Fruit fly (Drosophila melanogaster) whole organism, prepupa: ENCODE results near the gene Rassf.

Experiments
- Blimp-1 ChIP-seq: fragments of 200-800 bp; sonication (Bioruptor generic); optimal IDR thresholded peaks from 3 replicates; lab custom pipeline; 2017; ENCODE audit warnings: missing biosample characterization, missing genetic modification characterization, mild to moderate bottlenecking, moderate library complexity, missing genetic modification reagents
- CG10631 ChIP-seq: fragments of 200-800 bp; sonication (Bioruptor generic); optimal IDR thresholded peaks from 2 replicates; lab custom pipeline; 2016; ENCODE audit warnings: missing biosample characterization, missing genetic modification characterization
- CG10669 ChIP-seq: fragments of 200-800 bp; sonication (Bioruptor generic); optimal IDR thresholded peaks from 3 replicates; lab custom pipeline; 2018; ENCODE audit warnings: missing biosample characterization, mild to moderate bottlenecking, missing genetic modification characterization, moderate library complexity
- CG11294 ChIP-seq: fragments of 200-800 bp; sonication (Bioruptor generic); IDR thresholded peaks from 2 replicates; pipeline ENCODE4 v1.3.6; 2022; ENCODE audit warnings: missing biosample characterization, missing genetic modification characterization
- CG11762 ChIP-seq: fragments of 200-800 bp; sonication (Bioruptor generic); optimal IDR thresholded peaks from 3 replicates; lab custom pipeline; 2016; ENCODE audit warnings: missing biosample characterization, missing genetic modification characterization; ENCODE audit not compliant: insufficient read depth
- CG11902 ChIP-seq: fragments of 200-800 bp; sonication (Bioruptor generic); optimal IDR thresholded peaks from 3 replicates; lab custom pipeline; 2016; ENCODE audit warnings: missing biosample characterization, missing genetic modification characterization
- CG15336 ChIP-seq: fragments of 200-800 bp; sonication (Bioruptor generic); IDR thresholded peaks from 2 replicates; pipeline ENCODE4 v1.3.6; 2022; ENCODE audit warnings: missing biosample characterization, missing genetic modification characterization
- CG1621 ChIP-seq: fragments of 200-800 bp; sonication (Bioruptor generic); optimal IDR thresholded peaks from 3 replicates; lab custom pipeline; 2018; ENCODE audit warnings: missing biosample characterization, mild to moderate bottlenecking, missing genetic modification characterization
- CG16779 ChIP-seq: fragments of 200-800 bp; sonication (Bioruptor generic); optimal IDR thresholded peaks from 3 replicates; lab custom pipeline; 2017; ENCODE audit warnings: missing biosample characterization, mild to moderate bottlenecking, missing genetic modification characterization
- CG3032 ChIP-seq: fragments of 200-800 bp; optimal IDR thresholded peaks from 2 replicates; lab custom pipeline; 2019; ENCODE audit warnings: missing biosample characterization, mild to moderate bottlenecking, missing genetic modification characterization, moderate library complexity
- CG31627 ChIP-seq: fragments of 200-800 bp; sonication (Bioruptor generic); optimal IDR thresholded peaks from 3 replicates; lab custom pipeline; 2016; ENCODE audit warnings: missing biosample characterization, missing genetic modification characterization
- CG32006 ChIP-seq: fragments of 200-800 bp; sonication (Bioruptor generic); optimal IDR thresholded peaks from 3 replicates; lab custom pipeline; 2017; ENCODE audit warnings: missing biosample characterization, mild to moderate bottlenecking, missing genetic modification characterization
- CG3919 ChIP-seq: fragments of 200-800 bp; sonication (Bioruptor generic); optimal IDR thresholded peaks from 3 replicates; lab custom pipeline; 2016; ENCODE audit warnings: missing biosample characterization, missing genetic modification characterization
- CG4318 ChIP-seq: fragments of 200-800 bp; sonication (Bioruptor generic); optimal IDR thresholded peaks from 3 replicates; lab custom pipeline; 2017; ENCODE audit warnings: missing biosample characterization, mild to moderate bottlenecking, missing genetic modification characterization
- CG6276 ChIP-seq: fragments of 200-800 bp; sonication (Bioruptor generic); optimal IDR thresholded peaks from 2 replicates; lab custom pipeline; 2017; ENCODE audit warnings: missing biosample characterization, mild to moderate bottlenecking, missing genetic modification characterization
- CG6792 ChIP-seq: fragments of 200-800 bp; sonication (Bioruptor generic); optimal IDR thresholded peaks from 3 replicates; lab custom pipeline; 2016; ENCODE audit warnings: missing biosample characterization, missing genetic modification characterization
- CG6808 ChIP-seq: fragments of 200-800 bp; sonication (Bioruptor generic); optimal IDR thresholded peaks from 3 replicates; lab custom pipeline; 2017; ENCODE audit warnings: missing biosample characterization, missing genetic modification characterization, mild to moderate bottlenecking, moderate library complexity, missing genetic modification reagents
- CG6854 ChIP-seq: fragments of 200-800 bp; sonication (Bioruptor generic); optimal IDR thresholded peaks from 2 replicates; lab custom pipeline; 2017; ENCODE audit warnings: missing biosample characterization, mild to moderate bottlenecking, missing genetic modification characterization
- CG7368 ChIP-seq: fragments of 200-800 bp; sonication (Bioruptor generic); optimal IDR thresholded peaks from 3 replicates; lab custom pipeline; 2016; ENCODE audit warnings: missing biosample characterization, missing genetic modification characterization
- CG8119 ChIP-seq: fragments of 200-800 bp; sonication (Bioruptor generic); IDR thresholded peaks from 3 replicates; pipeline ENCODE4 v1.3.6; 2022; ENCODE audit warnings: missing biosample characterization, missing genetic modification characterization
- CG8319 ChIP-seq: fragments of 200-800 bp; sonication (Bioruptor generic); optimal IDR thresholded peaks from 3 replicates; lab custom pipeline; 2016; ENCODE audit warnings: missing biosample characterization, missing genetic modification characterization
- CG8632 ChIP-seq: fragments of 200-800 bp; sonication (Bioruptor generic); optimal IDR thresholded peaks from 3 replicates; lab custom pipeline; 2016; ENCODE audit warnings: missing biosample characterization, missing genetic modification characterization
- CG9139 ChIP-seq: fragments of 200-800 bp; sonication (Bioruptor generic); optimal IDR thresholded peaks from 3 replicates; lab custom pipeline; 2017; ENCODE audit warnings: missing biosample characterization, mild to moderate bottlenecking, missing genetic modification characterization
- Eip78C ChIP-seq: fragments of 200-800 bp; sonication (Bioruptor generic); peaks from one replicate; lab custom pipeline; 2016; ENCODE audit warnings: missing biosample characterization, missing genetic modification characterization
- Eip93F ChIP-seq: fragments of 200-800 bp; sonication (Bioruptor generic); optimal IDR thresholded peaks from 2 replicates; lab custom pipeline; 2016; ENCODE audit warnings: missing biosample characterization, mild to moderate bottlenecking, missing genetic modification characterization
- Ets21C ChIP-seq: fragments of 200-800 bp; sonication (Bioruptor generic); optimal IDR thresholded peaks from 3 replicates; lab custom pipeline; 2016; ENCODE audit warnings: missing biosample characterization, missing genetic modification characterization
- Ets96B ChIP-seq: fragments of 200-800 bp; optimal IDR thresholded peaks from 2 replicates; lab custom pipeline; 2019; ENCODE audit warnings: missing biosample characterization, mild to moderate bottlenecking, missing genetic modification characterization, moderate library complexity
- Hr38 ChIP-seq: sonication (Bioruptor generic); optimal IDR thresholded peaks from 2 replicates; lab custom pipeline; 2016; ENCODE audit warnings: missing biosample characterization, missing genetic modification characterization
- Hr39 ChIP-seq: fragments of 200-800 bp; sonication (Bioruptor generic); optimal IDR thresholded peaks from 2 replicates; lab custom pipeline; 2016; ENCODE audit warnings: missing biosample characterization, missing genetic modification characterization
- Hr4 ChIP-seq: fragments of 200-800 bp; sonication (Bioruptor generic); optimal IDR thresholded peaks from 3 replicates; lab custom pipeline; 2016; ENCODE audit warnings: missing biosample characterization, missing genetic modification characterization
- Lpt ChIP-seq: fragments of 200-800 bp; sonication (Bioruptor generic); optimal IDR thresholded peaks from 3 replicates; lab custom pipeline; 2016; ENCODE audit warnings: missing biosample characterization, missing genetic modification characterization
- Met ChIP-seq: fragments of 200-800 bp; sonication (Bioruptor generic); optimal IDR thresholded peaks from 3 replicates; lab custom pipeline; 2016; ENCODE audit warnings: missing biosample characterization, missing genetic modification characterization
- Smox ChIP-seq: fragments of 200-800 bp; sonication (Bioruptor generic); optimal IDR thresholded peaks from 3 replicates; lab custom pipeline; 2016; ENCODE audit warnings: missing biosample characterization, missing genetic modification characterization
- Sox102F ChIP-seq: fragments of 200-800 bp; sonication (Bioruptor generic); optimal IDR thresholded peaks from 2 replicates; lab custom pipeline; 2016; ENCODE audit warnings: missing biosample characterization, mild to moderate bottlenecking, missing genetic modification characterization
- Sox15 ChIP-seq: fragments of 200-800 bp; sonication (Bioruptor generic); optimal IDR thresholded peaks from 3 replicates; lab custom pipeline; 2016; ENCODE audit warnings: missing biosample characterization, missing genetic modification characterization
- achi ChIP-seq: fragments of 200-800 bp; sonication (Bioruptor generic); optimal IDR thresholded peaks from 3 replicates; lab custom pipeline; 2016; ENCODE audit warnings: missing biosample characterization, missing genetic modification characterization
- acj6 ChIP-seq: fragments of 200-800 bp; sonication (Bioruptor generic); optimal IDR thresholded peaks from 3 replicates; lab custom pipeline; 2016; ENCODE audit warnings: missing biosample characterization, missing genetic modification characterization
- dsx ChIP-seq: fragments of 200-800 bp; optimal IDR thresholded peaks from 3 replicates; lab custom pipeline; 2019; ENCODE audit warnings: missing biosample characterization, mild to moderate bottlenecking, missing genetic modification characterization, moderate library complexity; ENCODE audit not compliant: poor library complexity, severe bottlenecking
- eg ChIP-seq: fragments of 200-800 bp; sonication (Bioruptor generic); IDR thresholded peaks from 3 replicates; pipeline ENCODE4 v1.3.6; 2022; ENCODE audit warnings: missing biosample characterization, missing genetic modification characterization
- esn ChIP-seq: fragments of 200-800 bp; sonication (Bioruptor generic); optimal IDR thresholded peaks from 2 replicates; lab custom pipeline; 2016; ENCODE audit warnings: missing biosample characterization, mild to moderate bottlenecking, missing genetic modification characterization, moderate library complexity
- fd59A ChIP-seq: fragments of 200-800 bp; sonication (Bioruptor generic); optimal IDR thresholded peaks from 2 replicates; lab custom pipeline; 2017; ENCODE audit warnings: missing biosample characterization, mild to moderate bottlenecking, missing genetic modification characterization, missing genetic modification reagents
- fkh ChIP-seq: fragments of 200-800 bp; sonication (Bioruptor generic); optimal IDR thresholded peaks from 3 replicates; lab custom pipeline; 2017; ENCODE audit warnings: missing biosample characterization, mild to moderate bottlenecking, missing genetic modification characterization, moderate library complexity
- lz ChIP-seq: fragments of 200-800 bp; sonication (Bioruptor generic); optimal IDR thresholded peaks from 3 replicates; lab custom pipeline; 2016; ENCODE audit warnings: missing biosample characterization, missing genetic modification characterization
- net ChIP-seq: fragments of 200-800 bp; sonication (Bioruptor generic); optimal IDR thresholded peaks from 3 replicates; lab custom pipeline; 2016; ENCODE audit warnings: missing biosample characterization, missing genetic modification characterization
- pdm3 ChIP-seq: fragments of 200-800 bp; sonication (Bioruptor generic); optimal IDR thresholded peaks from 3 replicates; lab custom pipeline; 2016; ENCODE audit warnings: missing biosample characterization, missing genetic modification characterization
- spab ChIP-seq: fragments of 200-800 bp; sonication (Bioruptor generic); optimal IDR thresholded peaks from 2 replicates; lab custom pipeline; 2017; ENCODE audit warnings: missing biosample characterization, mild to moderate bottlenecking, missing genetic modification characterization, missing genetic modification reagents
- ss ChIP-seq, 2 experiments: fragments of 200-800 bp; sonication (Bioruptor generic); optimal IDR thresholded peaks; 2 replicates in 1 of 2; 3 replicates in 1 of 2; lab custom pipeline; 2017 to 2018; ENCODE audit warnings: mild to moderate bottlenecking in 2 of 2, missing biosample characterization in 2 of 2, missing genetic modification characterization in 2 of 2, moderate library complexity in 1 of 2
- svp ChIP-seq: fragments of 200-800 bp; sonication (Bioruptor generic); peaks from one replicate; lab custom pipeline; 2016; ENCODE audit warnings: missing biosample characterization, missing genetic modification characterization
- vri ChIP-seq: fragments of 200-800 bp; sonication (Bioruptor generic); optimal IDR thresholded peaks from 3 replicates; lab custom pipeline; 2016; ENCODE audit warnings: missing biosample characterization, mild to moderate bottlenecking, missing genetic modification characterization

Gene Rassf

DNA sequence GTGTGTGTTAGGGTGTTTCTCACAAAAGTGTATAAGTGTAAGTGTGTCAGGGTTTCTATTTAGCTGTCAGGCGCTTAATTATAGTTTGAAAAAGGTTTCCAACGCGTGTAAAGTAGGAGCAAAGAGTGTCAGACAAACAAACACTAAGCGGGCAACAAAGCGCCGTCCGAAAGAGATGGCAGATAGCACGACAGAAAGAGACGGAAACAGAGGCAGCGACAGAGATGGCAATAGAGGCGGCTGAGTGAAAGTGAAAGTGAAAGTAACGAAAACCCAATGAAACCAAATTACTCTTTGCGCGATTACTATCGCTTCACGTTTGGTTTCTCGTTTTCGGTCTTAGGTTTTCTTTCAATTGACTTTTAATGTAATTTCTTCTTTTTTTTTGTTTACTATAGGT lies 43.3 kb downstream of the Rassf start:
- TF ChIP-seq Blimp-1, result no peak
- no peak for TF ChIP-seq CG11762
- no peak for TF ChIP-seq Eip93F (GFP tag; lab: Kevin White, UChicago)
- no peak for TF ChIP-seq CG10631 (GFP tag; lab: Kevin White, UChicago)
- TF ChIP-seq Sox15, result no peak
- no peak for TF ChIP-seq CG31627 (GFP tag; lab: Kevin White, UChicago)
- no peak for TF ChIP-seq lz (GFP tag; lab: Kevin White, UChicago)
- TF ChIP-seq Sox102F (GFP tag; lab: Kevin White, UChicago), result no peak
- TF ChIP-seq CG8319 (GFP tag; lab: Kevin White, UChicago), result no peak
- no peak for TF ChIP-seq Hr38

DNA sequence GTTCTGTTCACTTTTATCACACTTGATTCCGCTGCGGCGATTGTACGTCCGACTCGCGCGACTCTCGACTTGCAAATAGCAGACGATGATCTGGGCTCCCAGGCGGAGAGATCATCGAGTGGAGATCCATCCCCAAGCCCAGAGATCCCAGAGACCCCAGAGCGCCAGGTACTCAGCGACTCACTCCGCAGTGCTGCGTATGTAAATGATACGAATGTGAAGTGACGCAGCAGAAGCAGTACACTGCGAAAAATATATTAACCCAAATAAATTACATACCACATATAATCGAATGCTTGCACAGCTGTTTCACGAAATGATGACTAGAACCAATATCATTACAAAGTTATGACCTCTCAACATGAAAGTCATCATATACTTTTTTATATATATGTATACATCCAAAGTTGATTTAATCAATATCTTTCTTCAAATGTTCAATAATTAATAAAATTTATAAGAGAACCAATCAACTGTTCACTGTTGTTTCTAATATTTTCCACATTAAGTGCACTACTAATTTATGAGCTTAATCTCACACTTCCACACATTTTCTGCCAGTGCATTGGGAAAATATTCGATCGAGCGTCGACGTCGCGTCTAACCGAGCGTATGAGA lies 50.4 kb downstream of the Rassf start, which contains the start of gene CG17111:
TSS of gene CG17111 (minus strand) at position 51 of the 618 bp plus-strand sequence.
- TF ChIP-seq vri (GFP tag; lab: Kevin White, UChicago) (no peak), esn (no peak), Ets21C (GFP tag; lab: Kevin White, UChicago) (no peak), CG8319 (GFP tag; lab: Kevin White, UChicago) (no peak), Ets96B (tag; lab: Kevin White, UChicago) (no peak), CG11902 (GFP tag; lab: Kevin White, UChicago) (no peak), CG8632 (GFP tag; lab: Kevin White, UChicago) (no peak), CG1621 (tag; lab: Kevin White, UChicago) (no peak), Hr38 (no peak), Sox102F (GFP tag; lab: Kevin White, UChicago) (no peak), CG11762 (no peak), CG16779 (tag; lab: Kevin White, UChicago) (no peak), CG6276 (GFP tag; lab: Kevin White, UChicago) (no peak), fkh (GFP tag; lab: Kevin White, UChicago) (no peak), CG3919 (no peak), dsx (GFP tag; lab: Kevin White, UChicago) (no peak), CG10631 (GFP tag; lab: Kevin White, UChicago) (peak; percentile 7), svp (GFP tag; lab: Kevin White, UChicago) (peak; percentile 46), Hr4 (GFP tag; lab: Kevin White, UChicago) (peak; percentile 25), CG3032 (no peak), CG6808 (no peak), CG32006 (peak; percentile 49), ss (GFP tag; optimal IDR thresholded peaks at IDR 0.05; lab: Kevin White, UChicago) (no peak), Lpt (GFP tag; lab: Kevin White, UChicago) (no peak), Blimp-1 (no peak), CG7368 (GFP tag; lab: Kevin White, UChicago) (no peak), acj6 (GFP tag; lab: Kevin White, UChicago) (no peak), net (GFP tag; lab: Kevin White, UChicago) (no peak), Hr39 (GFP tag; lab: Kevin White, UChicago) (no peak), fd59A (GFP tag; lab: Kevin White, UChicago) (no peak), CG8119 (no peak), spab (GFP tag; lab: Kevin White, UChicago) (no peak), pdm3 (GFP tag; lab: Kevin White, UChicago) (no peak), Eip78C (GFP tag; lab: Kevin White, UChicago) (no peak), Sox15 (no peak), CG4318 (GFP tag; lab: Kevin White, UChicago) (no peak), Smox (GFP tag; lab: Kevin White, UChicago) (peak; percentile 4), CG6854 (GFP tag; lab: Kevin White, UChicago) (no peak), CG15336 (GFP tag; lab: Robert Waterston, UW) (no peak), CG9139 (GFP tag; lab: Kevin White, UChicago) (no peak), achi (peak; percentile 13), CG6792 (GFP tag; lab: Kevin White, UChicago) (no peak), CG10669 (no peak), Met (GFP tag; lab: Kevin White, UChicago) (peak; percentile 13), Eip93F (GFP tag; lab: Kevin White, UChicago) (no peak), eg (GFP tag; lab: Robert Waterston, UW) (no peak), CG11294 (GFP tag; lab: Robert Waterston, UW) (no peak)
